Worm (Caenorhabditis elegans): ENCODE results near the gene F20D6.2.

DNA sequence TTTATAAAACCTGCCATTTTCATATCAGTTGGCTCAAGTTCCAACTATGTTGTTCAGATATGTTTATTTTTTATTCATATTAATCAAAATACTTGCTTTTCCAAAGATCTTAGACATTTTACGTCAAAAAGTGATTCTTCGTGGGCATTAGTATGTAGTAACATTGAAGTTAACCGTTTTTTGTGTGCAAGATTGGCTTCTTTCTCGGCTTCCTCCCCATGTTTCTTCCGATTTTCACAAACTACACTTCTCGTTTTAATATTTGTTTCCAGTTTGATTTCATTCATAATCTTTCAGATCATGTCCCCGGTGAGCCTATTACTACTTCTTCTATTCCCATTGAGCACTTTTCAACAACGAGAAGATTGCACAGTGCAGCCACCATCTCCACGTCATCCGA is 28.4 kb upstream of the F20D6.2 start, which contains the start of gene sul-2:
- no peak for TF ChIP-seq unc-55 (GFP tag; optimal IDR thresholded peaks at IDR 0.05)
- TF ChIP-seq hlh-6 (tag; optimal IDR thresholded peaks at IDR 0.05) = no peak
- no peak for TF ChIP-seq K09A11.1 (tag; optimal IDR thresholded peaks at IDR 0.05; ENCODE audit: insufficient read depth)
